Worm (Caenorhabditis elegans): ENCODE measurements around the gene iars-1.
A peak's percentile ranks its signal among the peaks of the same experiment; 100 is the strongest.

iars-1 gene

DNA sequence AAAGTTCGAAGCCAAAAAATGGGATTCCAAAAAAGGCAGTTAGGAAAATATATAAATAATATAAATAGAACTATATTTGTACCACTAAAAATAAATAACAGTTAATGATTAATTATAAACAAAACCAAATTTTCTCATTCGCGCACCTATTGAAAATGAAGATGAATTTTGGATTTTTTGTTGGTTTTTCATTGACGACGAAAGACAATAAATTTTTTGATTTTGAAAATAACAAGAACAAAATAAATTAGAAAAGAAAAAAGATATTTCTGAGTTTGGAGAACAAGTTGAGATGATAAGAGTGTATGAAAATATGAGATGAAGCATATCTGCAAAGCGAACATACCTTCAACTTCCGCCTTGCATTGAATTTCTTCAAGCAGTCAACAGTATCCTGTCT is 31.1 kb upstream of the iars-1 start:
- TF ChIP-seq nhr-237 (tag; optimal IDR thresholded peaks at IDR 0.05), result no peak
- TF ChIP-seq skn-1 (tag; optimal IDR thresholded peaks at IDR 0.05), result no peak
- no peak for TF ChIP-seq pha-4 (tag; optimal IDR thresholded peaks at IDR 0.05)
- TF ChIP-seq lsy-12 (tag; optimal IDR thresholded peaks at IDR 0.05), result no peak
- TF ChIP-seq egl-27 (tag; optimal IDR thresholded peaks at IDR 0.05), result no peak
- TF ChIP-seq fkh-10 (GFP tag; optimal IDR thresholded peaks at IDR 0.05), result no peak
- no peak for TF ChIP-seq lin-39 (tag; optimal IDR thresholded peaks at IDR 0.05)
- TF ChIP-seq elt-1 (tag; optimal IDR thresholded peaks at IDR 0.05), result no peak
- no peak for TF ChIP-seq fos-1 (tag; optimal IDR thresholded peaks at IDR 0.05)
- no peak for TF ChIP-seq sea-2 (GFP tag; optimal IDR thresholded peaks at IDR 0.05)
- no peak for TF ChIP-seq elt-2 (tag; optimal IDR thresholded peaks at IDR 0.05)
- no peak for TF ChIP-seq egl-5 (tag; optimal IDR thresholded peaks at IDR 0.05)

DNA sequence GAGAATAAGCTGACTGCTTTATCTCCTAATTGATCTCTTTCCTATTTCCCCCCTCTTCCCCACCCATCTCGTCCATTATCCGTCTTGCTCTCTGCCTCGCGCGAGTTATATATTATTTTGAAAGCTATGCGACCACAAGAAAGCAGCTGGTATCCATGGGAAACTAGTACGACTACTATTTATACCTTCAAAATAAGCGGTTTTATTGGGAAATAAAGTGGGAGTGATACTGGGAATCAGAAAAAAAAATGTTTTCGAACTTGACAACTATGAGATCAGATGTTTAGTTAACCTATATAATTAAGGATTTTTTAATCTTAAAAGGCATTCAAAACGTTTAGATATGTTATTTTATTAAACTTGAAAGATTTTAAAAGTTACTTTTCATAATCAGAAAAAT is 28.7 kb upstream of the iars-1 start:
- TF ChIP-seq ceh-16 (tag; optimal IDR thresholded peaks at IDR 0.05) (peak; percentile 16), nhr-11 (tag; optimal IDR thresholded peaks at IDR 0.05) (peak; percentile 36), elt-3 (tag; optimal IDR thresholded peaks at IDR 0.05) (no peak)

DNA sequence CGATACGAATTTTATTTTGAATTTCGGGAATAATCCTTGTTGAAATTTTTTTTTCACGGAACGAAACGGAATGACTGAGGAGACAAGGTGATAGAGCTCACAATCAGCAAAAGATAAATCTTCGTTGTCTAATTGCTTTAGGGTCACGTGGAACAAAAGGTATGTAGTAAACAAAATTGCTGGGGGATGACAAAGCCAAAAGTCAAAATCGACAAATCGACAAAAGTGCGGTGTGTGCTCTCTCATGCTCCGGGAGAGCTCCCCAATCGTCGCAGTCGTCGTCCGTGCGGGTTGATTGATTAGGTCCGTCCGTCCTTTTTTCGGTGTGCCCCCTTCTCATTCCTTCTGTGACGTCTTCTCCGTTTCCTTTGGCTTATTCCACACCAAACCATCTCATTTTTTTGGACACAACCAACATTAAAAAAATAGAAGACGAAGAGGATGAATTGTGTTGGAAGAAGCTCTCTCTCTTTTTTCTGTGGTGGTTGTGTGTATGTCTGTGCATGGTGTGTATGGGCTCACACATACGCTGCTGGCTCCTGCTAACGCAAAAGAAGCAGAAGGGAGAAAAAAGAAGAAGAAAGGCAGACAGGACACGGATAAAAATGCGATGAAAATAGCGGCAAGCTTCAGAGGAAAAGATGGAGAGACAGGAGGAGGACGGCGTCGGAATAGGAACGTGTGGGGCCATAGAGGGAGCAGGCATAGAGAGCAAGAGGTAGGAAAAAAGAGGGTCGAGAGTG is 26.6 kb upstream of the iars-1 start:
- TF ChIP-seq nhr-25 (tag; optimal IDR thresholded peaks at IDR 0.05), result no peak
- no peak for TF ChIP-seq R02D3.7 (tag; optimal IDR thresholded peaks at IDR 0.05)
- TF ChIP-seq fkh-10 (GFP tag; optimal IDR thresholded peaks at IDR 0.05), result peak; percentile 42
- peak; percentile 6 for TF ChIP-seq unc-62 (GFP tag; optimal IDR thresholded peaks at IDR 0.05)
- TF ChIP-seq hmg-11 (tag; optimal IDR thresholded peaks at IDR 0.05), result peak; percentile 21
- TF ChIP-seq daf-12 (tag; optimal IDR thresholded peaks at IDR 0.05), result no peak
- peak; percentile 96 for TF ChIP-seq lin-39 (tag; optimal IDR thresholded peaks at IDR 0.05)
- peak; percentile 38 for TF ChIP-seq nfya-1 (tag; optimal IDR thresholded peaks at IDR 0.05; ENCODE audit: insufficient read depth)
- no peak for TF ChIP-seq nhr-43 (tag; optimal IDR thresholded peaks at IDR 0.05; ENCODE audit: poor library complexity, severe bottlenecking)
- TF ChIP-seq ama-1 (optimal IDR thresholded peaks at IDR 0.05), result peak; percentile 64

DNA sequence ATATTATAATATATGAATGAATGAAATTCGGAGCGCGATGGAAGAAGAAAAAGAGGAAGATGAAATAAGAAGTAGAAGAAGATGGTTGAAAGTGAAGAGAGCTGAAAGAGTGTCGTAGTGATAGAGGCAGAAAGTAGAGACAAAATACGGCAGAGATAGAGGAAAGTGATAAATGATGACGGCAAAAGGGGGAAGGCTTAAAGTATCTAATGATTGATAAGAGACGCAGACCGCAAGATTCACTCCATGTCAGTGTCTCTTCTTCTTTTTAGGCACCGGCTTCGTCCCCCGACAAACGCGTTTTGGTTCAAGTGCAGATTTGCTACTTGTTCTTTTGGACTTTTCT is 26.1 kb upstream of the iars-1 start:
- TF ChIP-seq nhr-12 (tag; optimal IDR thresholded peaks at IDR 0.05), result no peak
- peak; percentile 11 for TF ChIP-seq elt-1 (tag; optimal IDR thresholded peaks at IDR 0.05)
- TF ChIP-seq ceh-28 (tag; optimal IDR thresholded peaks at IDR 0.05), result peak; percentile 50
- TF ChIP-seq snpc-4 (tag; optimal IDR thresholded peaks at IDR 0.05), result peak; percentile 40
- TF ChIP-seq eor-1 (tag; optimal IDR thresholded peaks at IDR 0.05), result no peak
- no peak for TF ChIP-seq ztf-4 (tag; optimal IDR thresholded peaks at IDR 0.05)
- peak; percentile 84 for TF ChIP-seq skn-1 (tag; optimal IDR thresholded peaks at IDR 0.05)
- TF ChIP-seq unc-62 (GFP tag; optimal IDR thresholded peaks at IDR 0.05), result peak; percentile 41
- peak; percentile 68 for TF ChIP-seq nhr-43 (tag; optimal IDR thresholded peaks at IDR 0.05; ENCODE audit: poor library complexity, severe bottlenecking)
- TF ChIP-seq nhr-67 (tag; optimal IDR thresholded peaks at IDR 0.05), result no peak
- TF ChIP-seq nhr-237 (tag; optimal IDR thresholded peaks at IDR 0.05), result no peak
- TF ChIP-seq mml-1 (tag; optimal IDR thresholded peaks at IDR 0.05), result no peak
- peak; percentile 88 for TF ChIP-seq nhr-25 (tag; optimal IDR thresholded peaks at IDR 0.05)
- TF ChIP-seq lsy-12 (tag; optimal IDR thresholded peaks at IDR 0.05), result peak; percentile 35
- TF ChIP-seq fos-1 (tag; optimal IDR thresholded peaks at IDR 0.05), result no peak
- peak; percentile 2 for TF ChIP-seq R02D3.7 (tag; optimal IDR thresholded peaks at IDR 0.05)
- TF ChIP-seq elt-3 (tag; optimal IDR thresholded peaks at IDR 0.05), result peak in 2 of 3 experiments; percentile 15 to 52
- TF ChIP-seq pqm-1 (tag; optimal IDR thresholded peaks at IDR 0.05), result peak; percentile 59
- TF ChIP-seq egl-27 (tag; optimal IDR thresholded peaks at IDR 0.05), result peak; percentile 13
- TF ChIP-seq aly-2 (tag; optimal IDR thresholded peaks at IDR 0.05), result no peak
- peak; percentile 40 for TF ChIP-seq nhr-23 (tag; optimal IDR thresholded peaks at IDR 0.05)
- TF ChIP-seq ceh-82 (tag; optimal IDR thresholded peaks at IDR 0.05), result peak; percentile 32
- no peak for TF ChIP-seq fkh-10 (GFP tag; optimal IDR thresholded peaks at IDR 0.05)
- TF ChIP-seq lin-39 (tag; optimal IDR thresholded peaks at IDR 0.05), result peak; percentile 71
- no peak for TF ChIP-seq zag-1 (tag; optimal IDR thresholded peaks at IDR 0.05)
- TF ChIP-seq ztf-11 (tag; optimal IDR thresholded peaks at IDR 0.05), result no peak
- TF ChIP-seq nfya-1 (tag; optimal IDR thresholded peaks at IDR 0.05; ENCODE audit: insufficient read depth), result peak; percentile 34
- peak; percentile 96 for TF ChIP-seq elt-2 (tag; optimal IDR thresholded peaks at IDR 0.05)
- TF ChIP-seq nhr-11 (tag; optimal IDR thresholded peaks at IDR 0.05), result peak; percentile 76
- no peak for TF ChIP-seq unc-39 (tag; optimal IDR thresholded peaks at IDR 0.05)
- TF ChIP-seq mdl-1 (tag; optimal IDR thresholded peaks at IDR 0.05), result no peak
- TF ChIP-seq jun-1 (tag; optimal IDR thresholded peaks at IDR 0.05), result peak; percentile 91
- TF ChIP-seq daf-12 (tag; optimal IDR thresholded peaks at IDR 0.05), result no peak
